Fruit fly (Drosophila melanogaster): ENCODE measurements around the gene RPA3.

Gene RPA3

dm6 chrX:11576540-11576939 lies 39.1 kb downstream of the RPA3 start, which contains the start of gene CG11695:
Gene CG11695, plus strand, starts transcription at chrX:11576883.
- peak; percentile 81 for TF ChIP-seq CG1620 (GFP tag; optimal IDR thresholded peaks at IDR 0.05)
- peak; percentile 77 for TF ChIP-seq CG14711 (tag; optimal IDR thresholded peaks at IDR 0.05)
- peak; percentile 59 for TF ChIP-seq tj (GFP tag; optimal IDR thresholded peaks at IDR 0.05)
- TF ChIP-seq cnc (optimal IDR thresholded peaks at IDR 0.05): no peak
- TF ChIP-seq bab1 (GFP tag; optimal IDR thresholded peaks at IDR 0.05): peak; percentile 90
- TF ChIP-seq CG7101 (tag; optimal IDR thresholded peaks at IDR 0.05): peak; percentile 85
- TF ChIP-seq pad (GFP tag; optimal IDR thresholded peaks at IDR 0.05): peak; percentile 68
- TF ChIP-seq CG5204 (GFP tag; optimal IDR thresholded peaks at IDR 0.05): no peak
- TF ChIP-seq CG7045 (GFP tag; optimal IDR thresholded peaks at IDR 0.05): peak; percentile 55
- peak; percentile 5 for TF ChIP-seq cic (GFP tag; optimal IDR thresholded peaks at IDR 0.05)
- no peak for TF ChIP-seq toe (GFP tag; optimal IDR thresholded peaks at IDR 0.05)
- TF ChIP-seq CG33017 (tag; optimal IDR thresholded peaks at IDR 0.05): no peak
- TF ChIP-seq Crg-1 (GFP tag; optimal IDR thresholded peaks at IDR 0.05): peak; percentile 42
- peak; percentile 47 for TF ChIP-seq ovo (GFP tag; optimal IDR thresholded peaks at IDR 0.05)
- peak; percentile 77 for TF ChIP-seq Mnt (GFP tag; optimal IDR thresholded peaks at IDR 0.05)
- no peak for TF ChIP-seq Clk (GFP tag; optimal IDR thresholded peaks at IDR 0.05)
- peak; percentile 62 for TF ChIP-seq CG12768 (GFP tag; optimal IDR thresholded peaks at IDR 0.05)
- no peak for TF ChIP-seq Hr96 (GFP tag; optimal IDR thresholded peaks at IDR 0.05)
- no peak for TF ChIP-seq kay (GFP tag; ENCODE audit: borderline replicate concordance)
- TF ChIP-seq CG11617 (GFP tag; optimal IDR thresholded peaks at IDR 0.05): peak; percentile 79

- TF ChIP-seq CG33017 (tag; optimal IDR thresholded peaks at IDR 0.05) (no peak), CG1620 (GFP tag; optimal IDR thresholded peaks at IDR 0.05) (no peak), pad (GFP tag; optimal IDR thresholded peaks at IDR 0.05) (no peak), bab1 (GFP tag; optimal IDR thresholded peaks at IDR 0.05) (no peak), CG5204 (GFP tag; optimal IDR thresholded peaks at IDR 0.05) (no peak), CG11617 (GFP tag; optimal IDR thresholded peaks at IDR 0.05) (no peak), Crg-1 (GFP tag; optimal IDR thresholded peaks at IDR 0.05) (no peak), cnc (optimal IDR thresholded peaks at IDR 0.05) (no peak), ovo (GFP tag; optimal IDR thresholded peaks at IDR 0.05) (no peak)
Observed at dm6 chrX:11573529-11573928, 42.1 kb downstream of the RPA3 start, which contains the start of gene CG11696. Gene CG11696, plus strand, starts transcription at chrX:11573731.

- TF ChIP-seq CG7101 (tag; optimal IDR thresholded peaks at IDR 0.05) (peak; percentile 46), CG12768 (GFP tag; optimal IDR thresholded peaks at IDR 0.05) (no peak), pad (GFP tag; optimal IDR thresholded peaks at IDR 0.05) (no peak), CG11617 (GFP tag; optimal IDR thresholded peaks at IDR 0.05) (no peak)
Observed at dm6 chrX:11572270-11572914, 43.2 kb downstream of the RPA3 start, which contains the start of the genes Kmn1 and Reepl1. Gene Kmn1, minus strand, starts transcription at chrX:11572442. Gene Reepl1, plus strand, starts transcription at chrX:11572707.

- no peak for TF ChIP-seq cnc (optimal IDR thresholded peaks at IDR 0.05)
- TF ChIP-seq kay (GFP tag; ENCODE audit: borderline replicate concordance): no peak
- TF ChIP-seq CG11617 (GFP tag; optimal IDR thresholded peaks at IDR 0.05): peak; percentile 66
- TF ChIP-seq ovo (GFP tag; optimal IDR thresholded peaks at IDR 0.05): peak; percentile 48
- TF ChIP-seq CG12768 (GFP tag; optimal IDR thresholded peaks at IDR 0.05): no peak
- TF ChIP-seq CG7101 (tag; optimal IDR thresholded peaks at IDR 0.05): peak; percentile 73
- TF ChIP-seq cic (GFP tag; optimal IDR thresholded peaks at IDR 0.05): peak; percentile 15
- peak; percentile 73 for TF ChIP-seq CG14711 (tag; optimal IDR thresholded peaks at IDR 0.05)
- TF ChIP-seq Mnt (GFP tag; optimal IDR thresholded peaks at IDR 0.05): peak; percentile 85
- TF ChIP-seq bab1 (GFP tag; optimal IDR thresholded peaks at IDR 0.05): peak; percentile 78
- TF ChIP-seq Crg-1 (GFP tag; optimal IDR thresholded peaks at IDR 0.05): peak; percentile 71
- TF ChIP-seq Hr96 (GFP tag; optimal IDR thresholded peaks at IDR 0.05): no peak
- TF ChIP-seq CG33017 (tag; optimal IDR thresholded peaks at IDR 0.05): no peak
- TF ChIP-seq CG5204 (GFP tag; optimal IDR thresholded peaks at IDR 0.05): no peak
- TF ChIP-seq CG1620 (GFP tag; optimal IDR thresholded peaks at IDR 0.05): peak; percentile 50
- TF ChIP-seq pad (GFP tag; optimal IDR thresholded peaks at IDR 0.05): peak; percentile 73
- TF ChIP-seq Clk (GFP tag; optimal IDR thresholded peaks at IDR 0.05): peak; percentile 33
- TF ChIP-seq toe (GFP tag; optimal IDR thresholded peaks at IDR 0.05): peak; percentile 7
- no peak for TF ChIP-seq CG7045 (GFP tag; optimal IDR thresholded peaks at IDR 0.05)
- peak; percentile 95 for TF ChIP-seq tj (GFP tag; optimal IDR thresholded peaks at IDR 0.05)
Observed at dm6 chrX:11569956-11570695, 45.5 kb downstream of the RPA3 start, which contains the start of the genes Polr2A and CG11699. Gene Polr2A, minus strand, starts transcription at chrX:11570326. Gene CG11699, plus strand, starts transcription at chrX:11570621.

Measured in whole organism, adult.